Worm (Caenorhabditis elegans) whole organism, mixed stage, embryonic: ENCODE results near the gene mrp-1.

Source experiments
- M03D4.4 ChIP-seq: sonication (generic microtip); optimal IDR thresholded peaks from 2 replicates; lab custom pipeline; 2017; ENCODE audit warnings: mild to moderate bottlenecking, missing genetic modification characterization, missing compliant biosample characterization
- bed-3 ChIP-seq: fragments of 200-800 bp; sonication (Bioruptor generic); optimal IDR thresholded peaks from 3 replicates; lab custom pipeline; 2018; ENCODE audit warnings: mild to moderate bottlenecking, missing genetic modification characterization, moderate library complexity, missing compliant biosample characterization
- blmp-1 ChIP-seq: fragments of 150-350 bp; optimal IDR thresholded peaks from 2 replicates; lab custom pipeline; 2014; ENCODE audit warnings: missing biosample characterization, missing genetic modification characterization
- ceh-39 ChIP-seq: fragments of 150-350 bp; optimal IDR thresholded peaks from 2 replicates; lab custom pipeline; 2014; ENCODE audit warnings: missing biosample characterization, missing genetic modification characterization
- ceh-43 ChIP-seq: fragments of 200-800 bp; sonication (Bioruptor generic); optimal IDR thresholded peaks from 2 replicates; lab custom pipeline; 2018; ENCODE audit warnings: mild to moderate bottlenecking, missing genetic modification characterization, moderate library complexity, missing compliant biosample characterization
- ceh-83 ChIP-seq: fragments of 200-800 bp; sonication (Bioruptor generic); optimal IDR thresholded peaks from 2 replicates; lab custom pipeline; 2018; ENCODE audit warnings: mild to moderate bottlenecking, missing genetic modification characterization, missing compliant biosample characterization
- ces-1 ChIP-seq: fragments of 150-350 bp; optimal IDR thresholded peaks from 2 replicates; lab custom pipeline; 2014; ENCODE audit warnings: missing biosample characterization, missing genetic modification reagents, missing genetic modification characterization
- cnd-1 ChIP-seq: fragments of 200-800 bp; sonication (Bioruptor generic); optimal IDR thresholded peaks from 2 replicates; lab custom pipeline; 2018; ENCODE audit warnings: mild to moderate bottlenecking, missing genetic modification characterization, missing compliant biosample characterization
- drap-1 ChIP-seq: fragments of 200-800 bp; sonication (Bioruptor generic); optimal IDR thresholded peaks from 3 replicates; lab custom pipeline; 2018; ENCODE audit warnings: mild to moderate bottlenecking, missing genetic modification characterization, missing compliant biosample characterization
- elt-1 ChIP-seq: sonication (generic microtip); optimal IDR thresholded peaks from 2 replicates; lab custom pipeline; 2017; ENCODE audit warnings: missing genetic modification characterization, mild to moderate bottlenecking, missing compliant biosample characterization, antibody characterized with exemption, moderate library complexity, borderline replicate concordance; ENCODE audit not compliant: insufficient read depth
- elt-3 ChIP-seq: fragments of 150-350 bp; optimal IDR thresholded peaks from 2 replicates; lab custom pipeline; 2014; ENCODE audit warnings: missing biosample characterization, missing genetic modification characterization
- flh-1 ChIP-seq: fragments of 200-800 bp; sonication (Bioruptor generic); optimal IDR thresholded peaks from 2 replicates; lab custom pipeline; 2018; ENCODE audit warnings: mild to moderate bottlenecking, missing genetic modification characterization, moderate library complexity, missing compliant biosample characterization
- ham-2 ChIP-seq: fragments of 200-800 bp; sonication (Bioruptor generic); optimal IDR thresholded peaks from 2 replicates; lab custom pipeline; 2018; ENCODE audit warnings: mild to moderate bottlenecking, missing genetic modification characterization, missing compliant biosample characterization
- lin-13 ChIP-seq: fragments of 150-350 bp; optimal IDR thresholded peaks from 2 replicates; lab custom pipeline; 2014; ENCODE audit warnings: missing biosample characterization, missing genetic modification characterization
- lin-32 ChIP-seq: fragments of 200-800 bp; sonication (Bioruptor generic); optimal IDR thresholded peaks from 2 replicates; lab custom pipeline; 2018; ENCODE audit warnings: mild to moderate bottlenecking, missing genetic modification characterization, missing compliant biosample characterization
- lsy-2 ChIP-seq: fragments of 150-350 bp; optimal IDR thresholded peaks from 2 replicates; lab custom pipeline; 2014; ENCODE audit warnings: missing biosample characterization, missing genetic modification characterization
- mab-5 ChIP-seq: fragments of 150-350 bp; optimal IDR thresholded peaks from 2 replicates; lab custom pipeline; 2014; ENCODE audit warnings: missing biosample characterization, missing genetic modification characterization
- mep-1 ChIP-seq: fragments of 150-350 bp; optimal IDR thresholded peaks from 2 replicates; lab custom pipeline; 2017; ENCODE audit warnings: missing biosample characterization, missing genetic modification reagents, missing genetic modification characterization, inconsistent platforms
- mls-2 ChIP-seq: sonication (generic microtip); optimal IDR thresholded peaks from 2 replicates; lab custom pipeline; 2016; ENCODE audit warnings: mild to moderate bottlenecking, missing genetic modification characterization, moderate library complexity, missing compliant biosample characterization
- nhr-12 ChIP-seq: fragments of 150-350 bp; optimal IDR thresholded peaks from 2 replicates; lab custom pipeline; 2014; ENCODE audit warnings: missing biosample characterization, missing genetic modification characterization
- nhr-2 ChIP-seq: fragments of 150-350 bp; optimal IDR thresholded peaks from 2 replicates; lab custom pipeline; 2014; ENCODE audit warnings: missing biosample characterization, missing genetic modification characterization
- nhr-237 ChIP-seq: fragments of 150-350 bp; optimal IDR thresholded peaks from 2 replicates; lab custom pipeline; 2014; ENCODE audit warnings: missing biosample characterization, missing genetic modification characterization
- nhr-76 ChIP-seq: sonication (generic microtip); optimal IDR thresholded peaks from 2 replicates; lab custom pipeline; 2017; ENCODE audit warnings: missing biosample characterization, missing genetic modification characterization
- pha-4 ChIP-seq: fragments of 150-350 bp; optimal IDR thresholded peaks from 2 replicates; lab custom pipeline; 2018; ENCODE audit warnings: missing biosample characterization, missing genetic modification reagents, missing genetic modification characterization
- sem-2 ChIP-seq: fragments of 200-800 bp; sonication (Bioruptor generic); optimal IDR thresholded peaks from 2 replicates; lab custom pipeline; 2018; ENCODE audit warnings: mild to moderate bottlenecking, missing genetic modification characterization, missing compliant biosample characterization
- sptf-1 ChIP-seq: sonication (generic microtip); optimal IDR thresholded peaks from 2 replicates; lab custom pipeline; 2017; ENCODE audit warnings: mild to moderate bottlenecking, missing genetic modification characterization, moderate library complexity, missing compliant biosample characterization
- tbx-8 ChIP-seq: fragments of 200-800 bp; sonication (Bioruptor generic); optimal IDR thresholded peaks from 2 replicates; lab custom pipeline; 2018; ENCODE audit warnings: mild to moderate bottlenecking, missing genetic modification characterization, moderate library complexity, missing compliant biosample characterization
- unc-120 ChIP-seq: sonication (generic microtip); optimal IDR thresholded peaks from 2 replicates; lab custom pipeline; 2017; ENCODE audit warnings: missing genetic modification characterization, missing compliant biosample characterization; ENCODE audit not compliant: poor library complexity, severe bottlenecking
- unc-39 ChIP-seq: fragments of 150-350 bp; optimal IDR thresholded peaks from 2 replicates; lab custom pipeline; 2014; ENCODE audit warnings: missing biosample characterization, missing genetic modification characterization
- unc-62 ChIP-seq: fragments of 150-350 bp; optimal IDR thresholded peaks from 2 replicates; lab custom pipeline; 2014; ENCODE audit warnings: missing biosample characterization, missing genetic modification reagents, missing genetic modification characterization
- zip-8 ChIP-seq: fragments of 150-350 bp; optimal IDR thresholded peaks from 2 replicates; lab custom pipeline; 2014; ENCODE audit warnings: missing biosample characterization, missing genetic modification characterization
- ztf-11 ChIP-seq: fragments of 150-350 bp; optimal IDR thresholded peaks from 2 replicates; lab custom pipeline; 2014; ENCODE audit warnings: missing biosample characterization, missing genetic modification characterization

mrp-1 gene

DNA sequence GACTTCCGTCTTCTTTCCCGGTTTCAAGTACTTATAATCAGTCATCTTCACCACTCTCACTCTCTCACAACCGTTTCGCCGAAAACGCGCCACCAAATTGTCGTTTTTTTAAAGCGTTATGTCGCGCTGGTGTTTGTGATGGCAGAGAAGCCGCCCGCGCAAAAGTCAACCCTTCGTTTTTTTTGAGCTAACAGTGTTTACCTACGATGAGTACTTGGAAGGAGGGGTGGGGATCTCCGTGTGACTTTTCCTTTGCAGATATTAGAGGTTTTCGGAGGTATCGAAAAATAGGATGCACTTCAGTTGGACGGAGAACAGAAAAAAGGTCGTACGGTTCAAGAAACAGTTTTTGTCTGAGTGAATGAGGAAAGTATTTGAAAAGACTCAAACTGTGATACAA is 30.0 kb upstream of the mrp-1 start:
- TF ChIP-seq sptf-1 (tag; lab: Kevin White, UChicago) (no peak), blmp-1 (tag; lab: Kevin White, UChicago) (no peak), ceh-43 (GFP tag; lab: Kevin White, UChicago) (no peak), pha-4 (tag; lab: Kevin White, UChicago) (no peak), drap-1 (GFP tag; lab: Kevin White, UChicago) (no peak), nhr-2 (no peak)

DNA sequence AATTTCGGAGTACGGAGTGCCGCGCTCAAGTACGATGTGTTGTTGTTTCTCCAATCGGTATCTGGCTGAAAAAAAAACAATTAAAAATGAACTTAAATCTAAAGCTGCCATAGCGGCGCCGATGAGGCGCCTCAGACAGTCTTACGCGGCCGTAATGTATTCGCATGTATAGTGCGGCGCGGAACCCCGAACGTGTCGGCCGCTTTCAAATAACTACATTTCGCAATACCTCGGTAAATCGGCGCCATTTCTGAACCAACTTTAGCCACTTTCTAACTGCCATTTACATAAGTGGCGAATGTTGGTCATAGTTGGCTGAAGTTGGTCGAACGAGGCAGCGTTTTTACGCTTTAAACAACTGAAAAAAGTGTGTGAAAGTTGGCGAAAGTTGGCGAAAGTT is 25.1 kb upstream of the mrp-1 start:
- TF ChIP-seq nhr-76 (tag; lab: Kevin White, UChicago) (no peak), ham-2 (no peak), flh-1 (no peak), unc-62 (GFP tag; lab: Kevin White, UChicago) (no peak), unc-120 (no peak), sem-2 (GFP tag; lab: Kevin White, UChicago) (no peak), tbx-8 (GFP tag; lab: Kevin White, UChicago) (no peak), nhr-12 (no peak), nhr-237 (tag; lab: Kevin White, UChicago) (no peak), sptf-1 (tag; lab: Kevin White, UChicago) (no peak), ceh-43 (GFP tag; lab: Kevin White, UChicago) (no peak), unc-39 (tag; lab: Kevin White, UChicago) (no peak), nhr-2 (no peak), ces-1 (GFP tag; lab: Kevin White, UChicago) (no peak), lsy-2 (no peak), zip-8 (tag; lab: Kevin White, UChicago) (no peak), mab-5 (tag; lab: Kevin White, UChicago) (no peak), elt-1 (tag; lab: Kevin White, UChicago) (no peak)

DNA sequence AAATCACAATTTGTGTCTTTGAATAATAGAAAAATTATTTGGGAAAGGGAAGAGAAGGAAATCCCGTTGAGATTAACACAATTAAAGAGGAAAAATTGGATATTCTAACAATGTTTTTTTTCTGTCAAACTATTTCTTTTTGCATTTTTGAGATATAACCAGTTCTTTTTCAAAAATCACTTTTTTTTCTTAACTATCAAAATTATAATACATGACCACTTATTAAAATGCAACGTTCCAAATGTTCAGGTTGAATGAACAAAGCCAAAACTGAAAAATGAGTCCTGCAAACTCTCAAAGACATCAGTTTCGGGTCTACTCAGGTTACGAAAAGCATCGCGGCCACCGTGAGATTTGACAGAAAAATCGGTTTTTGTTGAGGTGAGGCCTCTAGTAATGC is 21.9 kb upstream of the mrp-1 start:
- TF ChIP-seq sem-2 (GFP tag; lab: Kevin White, UChicago): no peak
- no peak for TF ChIP-seq bed-3 (GFP tag; lab: Kevin White, UChicago)
- TF ChIP-seq mep-1 (tag; lab: Kevin White, UChicago): no peak
- TF ChIP-seq nhr-76 (tag; lab: Kevin White, UChicago): no peak
- no peak for TF ChIP-seq cnd-1 (tag; lab: Kevin White, UChicago)
- no peak for TF ChIP-seq nhr-12
- no peak for TF ChIP-seq lin-13 (tag; lab: Kevin White, UChicago)
- TF ChIP-seq ceh-39: no peak
- TF ChIP-seq lin-32: no peak
- no peak for TF ChIP-seq mls-2
- no peak for TF ChIP-seq pha-4 (tag; lab: Kevin White, UChicago)

DNA sequence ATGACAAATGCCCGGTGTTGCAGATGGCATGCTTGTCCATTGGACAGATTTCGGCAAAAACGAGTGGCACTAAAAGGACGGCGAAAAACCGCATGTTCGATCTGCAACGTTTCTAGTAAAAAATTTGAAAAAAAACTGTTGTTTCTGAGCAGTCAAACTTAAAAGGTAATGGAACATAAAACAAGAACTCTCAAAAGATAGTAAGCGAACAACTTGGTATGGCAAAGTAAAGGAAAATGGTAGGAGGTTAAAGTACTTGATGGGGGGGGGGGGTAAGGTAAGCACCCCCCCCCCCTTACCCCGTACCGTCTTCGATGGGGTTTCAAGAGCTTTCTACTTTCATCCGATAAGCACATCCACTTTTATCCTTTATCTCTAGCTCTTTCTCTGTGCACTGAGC is 20.7 kb upstream of the mrp-1 start, which contains the start of gene F13C5.5:
Gene F13C5.5, minus strand, starts transcription at position 101 of the 400 bp plus-strand sequence.
- TF ChIP-seq bed-3 (GFP tag; lab: Kevin White, UChicago) (no peak), M03D4.4 (tag; lab: Kevin White, UChicago) (no peak), ztf-11 (no peak), elt-1 (tag; lab: Kevin White, UChicago) (no peak), unc-120 (no peak), unc-62 (GFP tag; lab: Kevin White, UChicago) (no peak)

DNA sequence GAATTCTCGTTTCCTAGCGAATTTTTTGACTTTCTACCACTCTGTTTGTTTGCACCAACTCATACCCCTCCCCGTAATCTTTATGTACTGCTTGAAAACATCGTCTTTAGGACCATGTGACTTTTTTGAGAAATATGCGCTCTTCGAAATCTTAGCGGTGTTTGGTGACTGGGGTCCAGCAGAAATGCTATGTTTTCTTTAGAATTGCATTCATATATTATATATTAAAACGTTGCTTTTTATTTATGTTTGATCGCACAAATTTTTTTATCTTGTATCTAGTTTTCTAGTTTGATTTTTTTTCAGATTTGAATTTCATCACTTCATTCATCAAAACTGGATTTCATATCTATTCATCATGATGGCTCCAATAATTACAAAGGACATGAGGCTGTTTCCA is 14.2 kb upstream of the mrp-1 start, which contains the start of gene F13C5.1:
Gene F13C5.1, plus strand, starts transcription at position 301 of the 400 bp plus-strand sequence.
- no peak for TF ChIP-seq lsy-2
- TF ChIP-seq flh-1: no peak
- no peak for TF ChIP-seq M03D4.4 (tag; lab: Kevin White, UChicago)
- no peak for TF ChIP-seq drap-1 (GFP tag; lab: Kevin White, UChicago)
- no peak for TF ChIP-seq mep-1 (tag; lab: Kevin White, UChicago)
- no peak for TF ChIP-seq sptf-1 (tag; lab: Kevin White, UChicago)
- TF ChIP-seq ceh-43 (GFP tag; lab: Kevin White, UChicago): no peak
- TF ChIP-seq ceh-83 (GFP tag; lab: Kevin White, UChicago): no peak
- no peak for TF ChIP-seq mls-2
- TF ChIP-seq nhr-12: no peak
- TF ChIP-seq ceh-39: no peak
- TF ChIP-seq elt-3 (tag; lab: Kevin White, UChicago): no peak
- TF ChIP-seq bed-3 (GFP tag; lab: Kevin White, UChicago): no peak
- TF ChIP-seq mab-5 (tag; lab: Kevin White, UChicago): no peak
- no peak for TF ChIP-seq ztf-11
- TF ChIP-seq blmp-1 (tag; lab: Kevin White, UChicago): no peak
- TF ChIP-seq lin-13 (tag; lab: Kevin White, UChicago): no peak
- no peak for TF ChIP-seq unc-62 (GFP tag; lab: Kevin White, UChicago)
- no peak for TF ChIP-seq ham-2
